Worm (Caenorhabditis elegans) whole organism, L1 larva: ENCODE results near the gene prdx-6.

Source experiments
- C16A3.4 ChIP-seq: fragments of 150-350 bp; optimal IDR thresholded peaks from 2 replicates; lab custom pipeline; 2014; ENCODE audit warnings: missing biosample characterization, missing genetic modification characterization
- Y116A8C.19 ChIP-seq: sonication (generic microtip); optimal IDR thresholded peaks from 2 replicates; lab custom pipeline; 2016; ENCODE audit warnings: missing compliant biosample characterization, missing genetic modification characterization, borderline replicate concordance
- aha-1 ChIP-seq: fragments of 150-350 bp; optimal IDR thresholded peaks from 2 replicates; lab custom pipeline; 2014; ENCODE audit warnings: missing biosample characterization, missing genetic modification characterization
- ama-1 ChIP-seq: fragments of 150-350 bp; optimal IDR thresholded peaks from 2 replicates; lab custom pipeline; 2014
- blmp-1 ChIP-seq: fragments of 150-350 bp; optimal IDR thresholded peaks from 2 replicates; lab custom pipeline; 2014; ENCODE audit warnings: missing biosample characterization, missing genetic modification characterization
- ceh-8 ChIP-seq: fragments of 200-800 bp; sonication (Bioruptor generic); optimal IDR thresholded peaks from 2 replicates; lab custom pipeline; 2018; ENCODE audit warnings: mild to moderate bottlenecking, missing genetic modification characterization, moderate library complexity, missing compliant biosample characterization
- ceh-82 ChIP-seq, 3 experiments: fragments of 150-350 bp in 1 of 3; sonication (generic microtip) in 2 of 3; optimal IDR thresholded peaks; 2 replicates each; lab custom pipeline; 2014 to 2017; ENCODE audit warnings: missing biosample characterization in 3 of 3, missing genetic modification characterization in 3 of 3
- ceh-88 ChIP-seq: fragments of 200-800 bp; sonication (Bioruptor generic); IDR thresholded peaks from 2 replicates; pipeline ENCODE4 v1.3.6; 2022; ENCODE audit warnings: missing genetic modification characterization, missing compliant biosample characterization
- dpl-1 ChIP-seq, 3 experiments: fragments of 150-350 bp in 2 of 3; sonication (generic microtip) in 1 of 3; optimal IDR thresholded peaks; 2 replicates each; lab custom pipeline; 2014 to 2017; ENCODE audit warnings: missing biosample characterization in 3 of 3, missing genetic modification characterization in 3 of 3, missing genetic modification reagents in 3 of 3
- egl-27 ChIP-seq, 2 experiments: fragments of 150-350 bp in 1 of 2; sonication (generic microtip); optimal IDR thresholded peaks; 3 replicates each; lab custom pipeline; 2017 to 2018; ENCODE audit warnings: missing biosample characterization in 2 of 2, missing genetic modification characterization in 2 of 2, missing genetic modification reagents in 2 of 2
- elt-2 ChIP-seq: sonication (generic microtip); optimal IDR thresholded peaks from 2 replicates; lab custom pipeline; 2016; ENCODE audit warnings: missing genetic modification characterization, mild to moderate bottlenecking, inconsistent platforms, missing compliant biosample characterization, missing genetic modification reagents
- elt-3 ChIP-seq, 6 experiments: fragments of 150-350 bp in 1 of 6; sonication (generic microtip); optimal IDR thresholded peaks; 2 replicates each; lab custom pipeline; 2017 to 2018; ENCODE audit warnings: missing biosample characterization in 6 of 6, missing genetic modification characterization in 6 of 6, inconsistent platforms in 1 of 6
- fkh-4 ChIP-seq: sonication (generic microtip); optimal IDR thresholded peaks from 2 replicates; lab custom pipeline; 2016; ENCODE audit warnings: missing compliant biosample characterization, missing genetic modification characterization, borderline replicate concordance
- fkh-8 ChIP-seq: sonication (generic microtip); optimal IDR thresholded peaks from 2 replicates; lab custom pipeline; 2016; ENCODE audit warnings: mild to moderate bottlenecking, missing genetic modification characterization, missing compliant biosample characterization
- grh-1 ChIP-seq: fragments of 200-800 bp; sonication (Bioruptor generic); IDR thresholded peaks from 2 replicates; pipeline ENCODE4 v1.3.6; 2022; ENCODE audit warnings: missing genetic modification reagents, missing genetic modification characterization, missing compliant biosample characterization
- hlh-17 ChIP-seq: fragments of 200-800 bp; sonication (Bioruptor generic); optimal IDR thresholded peaks from 2 replicates; lab custom pipeline; 2018; ENCODE audit warnings: missing genetic modification characterization, mild to moderate bottlenecking, missing compliant biosample characterization, moderate library complexity, borderline replicate concordance
- hpl-2 ChIP-seq: fragments of 150-350 bp; optimal IDR thresholded peaks from 2 replicates; lab custom pipeline; 2014; ENCODE audit warnings: missing biosample characterization, missing genetic modification reagents, missing genetic modification characterization
- irx-1 ChIP-seq: sonication (generic microtip); optimal IDR thresholded peaks from 2 replicates; lab custom pipeline; 2016; ENCODE audit warnings: missing genetic modification characterization, missing compliant biosample characterization
- lin-14 ChIP-seq: fragments of 200-800 bp; sonication (Bioruptor generic); optimal IDR thresholded peaks from 2 replicates; lab custom pipeline; 2018; ENCODE audit warnings: mild to moderate bottlenecking, missing genetic modification characterization, moderate library complexity, missing compliant biosample characterization
- lin-35 ChIP-seq, 2 experiments: fragments of 150-350 bp; optimal IDR thresholded peaks; 2 replicates each; lab custom pipeline; 2014; ENCODE audit warnings: missing biosample characterization in 2 of 2, missing genetic modification characterization in 2 of 2, missing genetic modification reagents in 2 of 2
- lsy-2 ChIP-seq, 2 experiments: fragments of 150-350 bp; optimal IDR thresholded peaks; 2 replicates each; lab custom pipeline; 2014; ENCODE audit warnings: missing biosample characterization in 2 of 2, missing genetic modification characterization in 2 of 2
- mab-9 ChIP-seq: fragments of 200-800 bp; sonication (Bioruptor generic); IDR thresholded peaks from 2 replicates; pipeline ENCODE4 v1.3.6; 2022; ENCODE audit warnings: missing genetic modification reagents, missing genetic modification characterization, missing compliant biosample characterization
- mdl-1 ChIP-seq, 2 experiments: fragments of 150-350 bp; optimal IDR thresholded peaks; 2 replicates each; lab custom pipeline; 2014 to 2017; ENCODE audit warnings: missing biosample characterization in 2 of 2, missing genetic modification characterization in 2 of 2, inconsistent platforms in 1 of 2
- mef-2 ChIP-seq: fragments of 150-350 bp; optimal IDR thresholded peaks from 2 replicates; lab custom pipeline; 2014; ENCODE audit warnings: missing biosample characterization, missing genetic modification characterization
- mep-1 ChIP-seq: fragments of 150-350 bp; optimal IDR thresholded peaks from 2 replicates; lab custom pipeline; 2014; ENCODE audit warnings: missing biosample characterization, missing genetic modification characterization
- nhr-11 ChIP-seq: fragments of 150-350 bp; optimal IDR thresholded peaks from 2 replicates; lab custom pipeline; 2014; ENCODE audit warnings: missing biosample characterization, missing genetic modification characterization
- nhr-20 ChIP-seq: sonication (generic microtip); optimal IDR thresholded peaks from 2 replicates; lab custom pipeline; 2016; ENCODE audit warnings: mild to moderate bottlenecking, missing genetic modification characterization, missing compliant biosample characterization
- nhr-237 ChIP-seq: fragments of 150-350 bp; optimal IDR thresholded peaks from 2 replicates; lab custom pipeline; 2014; ENCODE audit warnings: missing biosample characterization, missing genetic modification characterization
- nhr-28 ChIP-seq: fragments of 150-350 bp; optimal IDR thresholded peaks from 2 replicates; lab custom pipeline; 2014; ENCODE audit warnings: missing biosample characterization, missing genetic modification characterization
- nhr-76 ChIP-seq: sonication (generic microtip); optimal IDR thresholded peaks from 2 replicates; lab custom pipeline; 2017; ENCODE audit warnings: missing biosample characterization, missing genetic modification characterization
- nhr-84 ChIP-seq: sonication (generic microtip); optimal IDR thresholded peaks from 2 replicates; lab custom pipeline; 2017; ENCODE audit warnings: missing biosample characterization, missing genetic modification characterization
- nhr-85 ChIP-seq: sonication (generic microtip); peaks from one replicate; lab custom pipeline; 2016; ENCODE audit warnings: missing genetic modification characterization, inconsistent platforms, missing compliant biosample characterization
- pax-3 ChIP-seq: fragments of 200-800 bp; sonication (Bioruptor generic); optimal IDR thresholded peaks from 2 replicates; lab custom pipeline; 2018; ENCODE audit warnings: mild to moderate bottlenecking, missing genetic modification characterization, moderate library complexity, missing compliant biosample characterization
- pqm-1 ChIP-seq: sonication (generic microtip); optimal IDR thresholded peaks from 3 replicates; lab custom pipeline; 2017; ENCODE audit warnings: missing biosample characterization, missing genetic modification characterization
- rnt-1 ChIP-seq: sonication (generic microtip); optimal IDR thresholded peaks from 2 replicates; lab custom pipeline; 2016; ENCODE audit warnings: mild to moderate bottlenecking, missing genetic modification characterization, moderate library complexity, missing compliant biosample characterization
- snu-23 ChIP-seq: sonication (generic microtip); optimal IDR thresholded peaks from 2 replicates; lab custom pipeline; 2016; ENCODE audit warnings: missing genetic modification characterization, missing compliant biosample characterization
- tlp-1 ChIP-seq: fragments of 150-350 bp; optimal IDR thresholded peaks from 2 replicates; lab custom pipeline; 2014; ENCODE audit warnings: missing biosample characterization, missing genetic modification characterization
- unc-130 ChIP-seq: fragments of 150-350 bp; optimal IDR thresholded peaks from 2 replicates; lab custom pipeline; 2017; ENCODE audit warnings: missing biosample characterization, missing genetic modification characterization, inconsistent platforms
- unc-86 ChIP-seq: sonication (generic microtip); optimal IDR thresholded peaks from 2 replicates; lab custom pipeline; 2016; ENCODE audit warnings: missing genetic modification characterization, missing compliant biosample characterization
- vab-15 ChIP-seq: sonication (generic microtip); optimal IDR thresholded peaks from 2 replicates; lab custom pipeline; 2017; ENCODE audit warnings: missing genotype, mild to moderate bottlenecking, missing genetic modification characterization, missing compliant biosample characterization
- ztf-11 ChIP-seq, 2 experiments: sonication (generic microtip); optimal IDR thresholded peaks; 2 replicates each; lab custom pipeline; 2016 to 2017; ENCODE audit warnings: missing genetic modification characterization in 2 of 2, missing biosample characterization in 1 of 2, missing compliant biosample characterization in 1 of 2
- ztf-4 ChIP-seq: fragments of 150-350 bp; optimal IDR thresholded peaks from 2 replicates; lab custom pipeline; 2014; ENCODE audit warnings: missing biosample characterization, missing genetic modification characterization

The prdx-6 gene

DNA sequence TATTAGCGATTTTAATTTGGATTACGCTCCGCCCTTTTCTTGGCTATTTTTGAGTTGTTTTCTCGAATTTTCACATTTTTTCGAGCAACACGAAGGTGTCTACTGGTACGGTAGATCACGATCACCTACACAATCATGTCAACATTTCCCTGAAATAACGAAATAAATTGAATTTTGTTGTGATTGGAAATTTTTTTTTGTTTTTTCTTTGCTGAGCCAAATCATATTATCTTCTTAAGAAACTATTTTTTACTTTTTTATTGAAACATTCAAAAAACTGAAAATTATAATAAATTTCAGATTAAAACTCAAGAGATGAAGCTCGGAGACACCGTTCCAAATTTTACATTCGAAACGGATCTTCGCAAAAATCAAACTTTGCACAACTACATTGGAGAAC, at the start of gene prdx-6:
TSS of gene prdx-6 (plus strand) at position 301 of the 400 bp plus-strand sequence.
- no peak for TF ChIP-seq blmp-1
- no peak for TF ChIP-seq tlp-1 (tag; lab: Kevin White, UChicago)
- TF ChIP-seq pqm-1 (tag; lab: Kevin White, UChicago) = no peak
- TF ChIP-seq nhr-237 (tag; lab: Kevin White, UChicago) = no peak
- no peak for TF ChIP-seq elt-3 (tag; optimal IDR thresholded peaks at IDR 0.05; lab: Kevin White, UChicago)
- no peak for TF ChIP-seq vab-15 (tag; lab: Kevin White, UChicago)
- no peak for TF ChIP-seq nhr-85 (tag; lab: Kevin White, UChicago)
- no peak for TF ChIP-seq ceh-8 (GFP tag; lab: Kevin White, UChicago)
- no peak for TF ChIP-seq ama-1
- TF ChIP-seq fkh-4 (tag; lab: Kevin White, UChicago) = no peak
- no peak for TF ChIP-seq ztf-4
- TF ChIP-seq fkh-8 (tag; lab: Kevin White, UChicago) = no peak
- no peak for TF ChIP-seq pax-3 (tag; lab: Kevin White, UChicago)
- TF ChIP-seq C16A3.4 (tag; lab: Kevin White, UChicago) = no peak
- TF ChIP-seq irx-1 (tag; lab: Kevin White, UChicago) = no peak
- no peak for TF ChIP-seq nhr-11 (tag; lab: Kevin White, UChicago)
- no peak for TF ChIP-seq elt-2
- TF ChIP-seq lsy-2 (tag; optimal IDR thresholded peaks at IDR 0.05; lab: Kevin White, UChicago) = no peak

ce11 chrIV:171036-171435, 47.3 kb upstream of the prdx-6 start:
- peak; percentile 74 for TF ChIP-seq lin-14 (GFP tag; lab: Kevin White, UChicago)
- TF ChIP-seq lin-35 (GFP tag; optimal IDR thresholded peaks at IDR 0.05; lab: Kevin White, UChicago) = peak in 1 of 2 experiments; percentile 40
- TF ChIP-seq aha-1 (tag; lab: Kevin White, UChicago) = no peak
- no peak for TF ChIP-seq grh-1 (GFP tag; lab: Robert Waterston, UW)
- peak; percentile 33 for TF ChIP-seq snu-23
- TF ChIP-seq dpl-1 (GFP tag; optimal IDR thresholded peaks at IDR 0.05; lab: Kevin White, UChicago) = peak in 1 of 3 experiments; percentile 38
- peak in 1 of 3 experiments; percentile 10 for TF ChIP-seq ceh-82 (tag; optimal IDR thresholded peaks at IDR 0.05; lab: Kevin White, UChicago)
- TF ChIP-seq blmp-1 = peak; percentile 89
- peak; percentile 12 for TF ChIP-seq nhr-20
- no peak for TF ChIP-seq hlh-17 (GFP tag; lab: Kevin White, UChicago)
- no peak for TF ChIP-seq lsy-2 (tag; optimal IDR thresholded peaks at IDR 0.05; lab: Kevin White, UChicago)
- peak; percentile 31 for TF ChIP-seq mep-1 (tag; lab: Kevin White, UChicago)

DNA sequence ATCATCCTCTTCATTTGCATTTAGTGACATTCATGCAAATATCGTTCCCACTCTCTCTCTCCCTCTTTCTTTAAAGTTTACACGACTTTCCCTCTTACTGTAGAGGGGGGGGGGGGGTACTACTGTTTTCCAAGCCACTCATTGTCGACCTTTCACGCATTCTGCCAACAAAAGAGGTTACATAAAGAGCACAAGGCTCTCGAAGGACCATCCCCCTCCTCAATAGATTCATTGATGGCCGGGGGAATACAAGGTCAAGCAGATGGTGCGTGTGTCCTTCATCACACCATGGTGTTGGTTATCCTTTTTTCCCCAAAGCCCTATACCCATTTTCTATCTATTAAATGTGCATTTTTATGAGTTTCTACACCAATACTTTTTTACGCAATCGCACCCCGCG, 45.4 kb upstream of the prdx-6 start:
- no peak for TF ChIP-seq Y116A8C.19
- TF ChIP-seq ztf-11 (tag; optimal IDR thresholded peaks at IDR 0.05; lab: Kevin White, UChicago) = no peak
- no peak for TF ChIP-seq nhr-84 (tag; lab: Kevin White, UChicago)
- no peak for TF ChIP-seq ceh-8 (GFP tag; lab: Kevin White, UChicago)
- no peak for TF ChIP-seq egl-27 (tag; optimal IDR thresholded peaks at IDR 0.05; lab: Kevin White, UChicago)
- no peak for TF ChIP-seq unc-86
- TF ChIP-seq mep-1 (tag; lab: Kevin White, UChicago) = no peak
- no peak for TF ChIP-seq mef-2 (tag; lab: Kevin White, UChicago)
- no peak for TF ChIP-seq rnt-1 (tag; lab: Kevin White, UChicago)
- no peak for TF ChIP-seq nhr-76
- TF ChIP-seq hpl-2 (GFP tag; lab: Kevin White, UChicago) = no peak
- no peak for TF ChIP-seq tlp-1 (tag; lab: Kevin White, UChicago)
- TF ChIP-seq nhr-28 (tag; lab: Kevin White, UChicago) = no peak
- no peak for TF ChIP-seq nhr-237 (tag; lab: Kevin White, UChicago)
- TF ChIP-seq mab-9 (GFP tag; lab: Robert Waterston, UW) = no peak
- no peak for TF ChIP-seq mdl-1 (tag; optimal IDR thresholded peaks at IDR 0.05; lab: Kevin White, UChicago)
- no peak for TF ChIP-seq ceh-88 (GFP tag; lab: Robert Waterston, UW)
- no peak for TF ChIP-seq unc-130 (tag; lab: Kevin White, UChicago)
